Worm (Caenorhabditis elegans) whole organism, L1 larva: ENCODE results near the gene prx-5.

ENCODE experiments used
- alr-1 ChIP-seq: fragments of 200-800 bp; sonication (Bioruptor generic); optimal IDR thresholded peaks from 2 replicates; lab custom pipeline; 2018; ENCODE audit warnings: borderline replicate concordance, mild to moderate bottlenecking, missing genetic modification characterization, missing compliant biosample characterization
- ceh-8 ChIP-seq: fragments of 200-800 bp; sonication (Bioruptor generic); optimal IDR thresholded peaks from 2 replicates; lab custom pipeline; 2018; ENCODE audit warnings: mild to moderate bottlenecking, missing genetic modification characterization, moderate library complexity, missing compliant biosample characterization
- lin-39 ChIP-seq: fragments of 150-350 bp; optimal IDR thresholded peaks from 2 replicates; lab custom pipeline; 2014; ENCODE audit warnings: missing biosample characterization, missing genetic modification reagents, missing genetic modification characterization
- nhr-11 ChIP-seq: fragments of 150-350 bp; optimal IDR thresholded peaks from 2 replicates; lab custom pipeline; 2014; ENCODE audit warnings: missing biosample characterization, missing genetic modification characterization
- nhr-237 ChIP-seq: fragments of 150-350 bp; optimal IDR thresholded peaks from 2 replicates; lab custom pipeline; 2014; ENCODE audit warnings: missing biosample characterization, missing genetic modification characterization
- nhr-28 ChIP-seq: fragments of 150-350 bp; optimal IDR thresholded peaks from 2 replicates; lab custom pipeline; 2014; ENCODE audit warnings: missing biosample characterization, missing genetic modification characterization
- nhr-85 ChIP-seq: sonication (generic microtip); peaks from one replicate; lab custom pipeline; 2016; ENCODE audit warnings: missing genetic modification characterization, inconsistent platforms, missing compliant biosample characterization
- unc-86 ChIP-seq: sonication (generic microtip); optimal IDR thresholded peaks from 2 replicates; lab custom pipeline; 2016; ENCODE audit warnings: missing genetic modification characterization, missing compliant biosample characterization
- ztf-4 ChIP-seq: fragments of 150-350 bp; optimal IDR thresholded peaks from 2 replicates; lab custom pipeline; 2014; ENCODE audit warnings: missing biosample characterization, missing genetic modification characterization

DNA sequence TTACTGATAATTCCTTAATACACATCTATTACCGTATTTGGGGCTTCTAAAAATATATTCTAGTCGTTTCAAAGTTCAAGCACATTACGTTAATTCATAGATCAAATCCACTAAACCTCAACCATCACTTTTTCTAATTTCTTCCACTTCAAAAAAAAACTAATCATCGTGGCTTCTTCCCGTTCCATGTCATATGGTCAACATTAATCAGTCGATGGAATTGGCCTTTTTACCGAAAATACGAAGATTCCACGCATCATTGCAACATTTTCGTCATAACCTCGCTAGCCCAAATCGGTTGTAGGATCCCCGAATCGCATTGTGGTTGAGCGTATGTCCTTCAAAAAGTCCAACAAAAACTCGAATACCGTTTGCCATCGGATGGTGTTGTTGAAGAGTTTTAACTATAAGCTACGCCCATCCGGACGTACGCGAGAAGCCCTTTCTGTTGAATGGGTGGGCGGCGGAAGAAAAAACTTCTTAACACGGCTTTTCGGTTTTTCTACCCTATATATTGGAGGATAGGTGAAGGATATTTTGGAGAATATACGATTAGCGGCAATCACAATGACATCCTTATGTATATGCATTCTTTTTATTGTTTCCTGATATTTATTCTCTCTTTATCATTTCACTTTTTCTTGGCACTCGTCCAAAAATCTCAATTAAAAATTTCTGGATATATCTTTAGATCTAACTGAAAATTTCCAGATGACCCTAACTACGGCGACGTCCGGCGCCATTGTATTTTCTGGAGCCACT is 27.9 kb downstream of the prx-5 start, which contains the start of gene rol-6:
- TF ChIP-seq ztf-4 (tag; lab: Kevin White, UChicago) (no peak), lin-39 (tag; lab: Kevin White, UChicago) (no peak), nhr-237 (tag; lab: Kevin White, UChicago) (no peak), nhr-11 (tag; lab: Kevin White, UChicago) (no peak), nhr-28 (tag; lab: Kevin White, UChicago) (no peak), ceh-8 (GFP tag; lab: Kevin White, UChicago) (no peak), unc-86 (tag; lab: Kevin White, UChicago) (no peak), nhr-85 (tag; lab: Kevin White, UChicago) (no peak), alr-1 (tag; lab: Kevin White, UChicago) (no peak)
